Comparison of ENCODE assay signal across 5 fruit fly cellular contexts in genomic region chr3R:31059036-31059806, dm6.
A peak's percentile ranks its signal among the peaks of the same experiment; 100 is the strongest.
TF ChIP-seq lines count a peak whose summit lies in the region.

No protein-coding gene starts in this region.

TF ChIP-seq in whole organism, adult, 20 proteins besides CTCF, POLR2A, EP300 and RAD21 (continued from another document):
- TF ChIP-seq cnc (optimal IDR thresholded peaks at IDR 0.05; lab: Kevin White, UChicago) (no peak), CG33017 (tag; optimal IDR thresholded peaks at IDR 0.05; lab: Kevin White, UChicago) (peak; percentile 79), cic (GFP tag; optimal IDR thresholded peaks at IDR 0.05; lab: Kevin White, UChicago) (peak; percentile 68)

TF ChIP-seq in whole organism, embryonic, 481 proteins besides CTCF, POLR2A, EP300 and RAD21 (continued from another document and continues in another):
- TF ChIP-seq CG34376 (GFP tag; optimal IDR thresholded peaks at IDR 0.05; lab: Kevin White, UChicago) (peak; percentile 43), Chrac-16 (GFP tag; optimal IDR thresholded peaks at IDR 0.05; lab: Kevin White, UChicago) (peak; percentile 71), ems (GFP tag; optimal IDR thresholded peaks at IDR 0.05; lab: Kevin White, UChicago) (peak; percentile 8), ftz-f1 (GFP tag; optimal IDR thresholded peaks at IDR 0.05; lab: Kevin White, UChicago) (no peak), kni (GFP tag; optimal IDR thresholded peaks at IDR 0.05; lab: Kevin White, UChicago) (peak; percentile 88), disco-r (GFP tag; optimal IDR thresholded peaks at IDR 0.05; lab: Kevin White, UChicago) (no peak), lmd (GFP tag; IDR thresholded peaks at IDR 0.05; lab: Robert Waterston, UW) (peak; percentile 82), chm (GFP tag; IDR thresholded peaks at IDR 0.05; lab: Robert Waterston, UW) (peak; percentile 46), CG16779 (GFP tag; IDR thresholded peaks at IDR 0.05; lab: Robert Waterston, UW) (no peak), Sox102F (GFP tag; optimal IDR thresholded peaks at IDR 0.05; lab: Kevin White, UChicago) (peak; percentile 92), ap (GFP tag; IDR thresholded peaks at IDR 0.05; lab: Robert Waterston, UW) (peak; percentile 72), CG3407 (GFP tag; optimal IDR thresholded peaks at IDR 0.05; lab: Kevin White, UChicago) (peak; percentile 78), dpn (GFP tag; optimal IDR thresholded peaks at IDR 0.05; lab: Kevin White, UChicago) (peak in 1 of 2 experiments; percentile 73), lilli (GFP tag; optimal IDR thresholded peaks at IDR 0.05; lab: Kevin White, UChicago) (peak; percentile 62), Mad (GFP tag; optimal IDR thresholded peaks at IDR 0.05; lab: Kevin White, UChicago) (no peak), sob (GFP tag; IDR thresholded peaks at IDR 0.05; lab: Robert Waterston, UW) (peak; percentile 71), CG11695 (GFP tag; IDR thresholded peaks at IDR 0.05; lab: Robert Waterston, UW) (peak; percentile 84), MTF-1 (GFP tag; optimal IDR thresholded peaks at IDR 0.05; lab: Kevin White, UChicago; ENCODE audit: borderline replicate concordance) (peak; percentile 72), Rfx (GFP tag; IDR thresholded peaks at IDR 0.05; lab: Robert Waterston, UW) (peak; percentile 76), ato (GFP tag; IDR thresholded peaks at IDR 0.05; lab: Robert Waterston, UW; ENCODE audit: partially characterized antibody) (no peak), CG34422 (GFP tag; IDR thresholded peaks at IDR 0.05; lab: Robert Waterston, UW) (peak; percentile 68; the same call in 2 of the 3 replicates), Dip2 (GFP tag; IDR thresholded peaks at IDR 0.05; lab: Robert Waterston, UW) (no peak), NfI (GFP tag; optimal IDR thresholded peaks at IDR 0.05; lab: Kevin White, UChicago) (peak; percentile 81), danr (GFP tag; IDR thresholded peaks at IDR 0.05; lab: Robert Waterston, UW) (peak; percentile 66; the same call in 1 of the 2 replicates), ham (GFP tag; IDR thresholded peaks at IDR 0.05; lab: Robert Waterston, UW) (no peak), Myb (GFP tag; optimal IDR thresholded peaks at IDR 0.05; lab: Kevin White, UChicago) (no peak), mld (GFP tag; IDR thresholded peaks at IDR 0.05; lab: Robert Waterston, UW; ENCODE audit: partially characterized antibody) (no peak), NC2β (GFP tag; optimal IDR thresholded peaks at IDR 0.05; lab: Kevin White, UChicago) (no peak), CG31365 (tag; optimal IDR thresholded peaks at IDR 0.05; lab: Kevin White, UChicago) (peak; percentile 52), CG14965 (GFP tag; optimal IDR thresholded peaks at IDR 0.05; lab: Kevin White, UChicago; ENCODE audit: borderline replicate concordance) (no peak), Lhr (GFP tag; optimal IDR thresholded peaks at IDR 0.05; lab: Kevin White, UChicago) (peak; percentile 68)

TF ChIP-seq in whole organism, prepupa, 60 proteins besides CTCF, POLR2A, EP300 and RAD21 (continued from another document and continues in another):
- TF ChIP-seq CG6854 (GFP tag; optimal IDR thresholded peaks at IDR 0.05; lab: Kevin White, UChicago) = peak; percentile 76
- peak; percentile 70 for TF ChIP-seq dac (GFP tag; optimal IDR thresholded peaks at IDR 0.05; lab: Kevin White, UChicago)
- TF ChIP-seq Eip93F (GFP tag; optimal IDR thresholded peaks at IDR 0.05; lab: Kevin White, UChicago) = peak; percentile 90
- TF ChIP-seq dsx (GFP tag; optimal IDR thresholded peaks at IDR 0.05; lab: Kevin White, UChicago; ENCODE audit: poor library complexity, severe bottlenecking) = peak; percentile 78
- peak; percentile 90 for TF ChIP-seq CG32006 (GFP tag; optimal IDR thresholded peaks at IDR 0.05; lab: Kevin White, UChicago)
- peak; percentile 77 for TF ChIP-seq Eip75B (GFP tag; optimal IDR thresholded peaks at IDR 0.05; lab: Kevin White, UChicago)
- peak; percentile 85 for TF ChIP-seq CG7368 (GFP tag; optimal IDR thresholded peaks at IDR 0.05; lab: Kevin White, UChicago)
- TF ChIP-seq CG8319 (GFP tag; optimal IDR thresholded peaks at IDR 0.05; lab: Kevin White, UChicago) = peak; percentile 83
- peak; percentile 94 for TF ChIP-seq CG34406 (GFP tag; optimal IDR thresholded peaks at IDR 0.05; lab: Kevin White, UChicago)
- peak; percentile 84 for TF ChIP-seq net (GFP tag; optimal IDR thresholded peaks at IDR 0.05; lab: Kevin White, UChicago)
- peak; percentile 49 for TF ChIP-seq fd59A (GFP tag; optimal IDR thresholded peaks at IDR 0.05; lab: Kevin White, UChicago)
- TF ChIP-seq CG11902 (GFP tag; optimal IDR thresholded peaks at IDR 0.05; lab: Kevin White, UChicago) = peak; percentile 90
- TF ChIP-seq CG6792 (GFP tag; optimal IDR thresholded peaks at IDR 0.05; lab: Kevin White, UChicago) = peak; percentile 91
- peak; percentile 85 for TF ChIP-seq CG8119 (GFP tag; IDR thresholded peaks at IDR 0.05; lab: Robert Waterston, UW)
- TF ChIP-seq CG3919 (GFP tag; optimal IDR thresholded peaks at IDR 0.05; lab: Kevin White, UChicago) = peak; percentile 91
- peak; percentile 85 for TF ChIP-seq CG31627 (GFP tag; optimal IDR thresholded peaks at IDR 0.05; lab: Kevin White, UChicago)
- peak; percentile 79 for TF ChIP-seq CG4318 (GFP tag; optimal IDR thresholded peaks at IDR 0.05; lab: Kevin White, UChicago)
- TF ChIP-seq Blimp-1 (GFP tag; optimal IDR thresholded peaks at IDR 0.05; lab: Kevin White, UChicago) = peak; percentile 84
- peak; percentile 82 for TF ChIP-seq Sox15 (GFP tag; optimal IDR thresholded peaks at IDR 0.05; lab: Kevin White, UChicago)
- peak; percentile 77 for TF ChIP-seq Lpt (GFP tag; optimal IDR thresholded peaks at IDR 0.05; lab: Kevin White, UChicago)
- peak; percentile 90 for TF ChIP-seq topi (GFP tag; optimal IDR thresholded peaks at IDR 0.05; lab: Kevin White, UChicago)
- TF ChIP-seq CG15336 (GFP tag; IDR thresholded peaks at IDR 0.05; lab: Robert Waterston, UW) = peak; percentile 82
- TF ChIP-seq pdm3 (GFP tag; optimal IDR thresholded peaks at IDR 0.05; lab: Kevin White, UChicago) = peak; percentile 80
- peak; percentile 80 for TF ChIP-seq Hr39 (GFP tag; optimal IDR thresholded peaks at IDR 0.05; lab: Kevin White, UChicago)
- TF ChIP-seq salr (GFP tag; optimal IDR thresholded peaks at IDR 0.05; lab: Kevin White, UChicago) = peak; percentile 63 to 66
- TF ChIP-seq vri (GFP tag; optimal IDR thresholded peaks at IDR 0.05; lab: Kevin White, UChicago) = peak; percentile 68
- TF ChIP-seq acj6 (GFP tag; optimal IDR thresholded peaks at IDR 0.05; lab: Kevin White, UChicago) = peak; percentile 91
- peak; percentile 84 for TF ChIP-seq CG10669 (GFP tag; optimal IDR thresholded peaks at IDR 0.05; lab: Kevin White, UChicago)
- peak; percentile 74 for TF ChIP-seq Ets21C (GFP tag; optimal IDR thresholded peaks at IDR 0.05; lab: Kevin White, UChicago)
- TF ChIP-seq Eip78C (GFP tag; lab: Kevin White, UChicago) = peak; percentile 95
- TF ChIP-seq OdsH (GFP tag; optimal IDR thresholded peaks at IDR 0.05; lab: Kevin White, UChicago) = peak; percentile 90
- peak; percentile 92 for TF ChIP-seq CG6163 (GFP tag; IDR thresholded peaks at IDR 0.05; lab: Robert Waterston, UW)
- peak; percentile 94 for TF ChIP-seq esn (GFP tag; optimal IDR thresholded peaks at IDR 0.05; lab: Kevin White, UChicago)

TF ChIP-seq in whole organism, pupa, 21 proteins besides CTCF, POLR2A, EP300 and RAD21 (continued from another document):
- TF ChIP-seq CG8159 (tag; optimal IDR thresholded peaks at IDR 0.05; lab: Kevin White, UChicago) = peak; percentile 90

TF ChIP-seq in whole organism, wandering third instar larva, 38 proteins besides CTCF, POLR2A, EP300 and RAD21 (continued from another document):
- TF ChIP-seq sage (GFP tag; optimal IDR thresholded peaks at IDR 0.05; lab: Kevin White, UChicago) (peak; percentile 75), HLH106 (tag; optimal IDR thresholded peaks at IDR 0.05; lab: Kevin White, UChicago) (peak; percentile 89), Hr83 (GFP tag; optimal IDR thresholded peaks at IDR 0.05; lab: Kevin White, UChicago; ENCODE audit: poor library complexity, severe bottlenecking) (no peak), pan (optimal IDR thresholded peaks at IDR 0.05; lab: Kevin White, UChicago) (no peak), ey (GFP tag; optimal IDR thresholded peaks at IDR 0.05; lab: Kevin White, UChicago) (peak; percentile 70), foxo (GFP tag; optimal IDR thresholded peaks at IDR 0.05; lab: Kevin White, UChicago) (peak in 1 of 2 experiments; percentile 91), dmrt93B (GFP tag; optimal IDR thresholded peaks at IDR 0.05; lab: Kevin White, UChicago) (peak; percentile 72), GATAd (GFP tag; optimal IDR thresholded peaks at IDR 0.05; lab: Kevin White, UChicago) (no peak), dl (GFP tag; optimal IDR thresholded peaks at IDR 0.05; lab: Kevin White, UChicago; ENCODE audit: insufficient read depth in 1 of 2, partially characterized antibody in 2 of 2) (peak in 1 of 2 experiments; percentile 4), Rel (GFP tag; optimal IDR thresholded peaks at IDR 0.05; lab: Kevin White, UChicago) (no peak), Rel (tag; optimal IDR thresholded peaks at IDR 0.05; lab: Kevin White, UChicago) (peak; percentile 40), fru (GFP tag; optimal IDR thresholded peaks at IDR 0.05; lab: Kevin White, UChicago) (peak; percentile 81), h (GFP tag; optimal IDR thresholded peaks at IDR 0.05; lab: Kevin White, UChicago) (peak; percentile 89), psq (GFP tag; optimal IDR thresholded peaks at IDR 0.05; lab: Kevin White, UChicago) (peak; percentile 86), Myc (optimal IDR thresholded peaks at IDR 0.05; lab: Kevin White, UChicago) (no peak), br (GFP tag; optimal IDR thresholded peaks at IDR 0.05; lab: Kevin White, UChicago) (peak; percentile 66), jim (GFP tag; optimal IDR thresholded peaks at IDR 0.05; lab: Kevin White, UChicago) (no peak)
